Fruit fly (Drosophila melanogaster) whole organism: ENCODE results near the gene Nmd3.

Source experiments
- CG8478 ChIP-seq: fragments of >200 bp; optimal IDR thresholded peaks from 2 replicates; lab custom pipeline; 2018; ENCODE audit warnings: inconsistent platforms
- Dll ChIP-seq: fragments of >200 bp; optimal IDR thresholded peaks from 2 replicates; lab custom pipeline; 2017
- EcR ChIP-seq, 2 experiments: fragments of >200 bp; optimal IDR thresholded peaks; 2 replicates each; lab custom pipeline; 2017; ENCODE audit warnings: missing biosample characterization in 2 of 2, missing genetic modification characterization in 2 of 2, missing genetic modification reagents in 2 of 2
- pan ChIP-seq: fragments of >200 bp; optimal IDR thresholded peaks from 2 replicates; lab custom pipeline; 2017
- psq ChIP-seq: fragments of >200 bp; optimal IDR thresholded peaks from 2 replicates; lab custom pipeline; 2017
- usp ChIP-seq: fragments of >200 bp; optimal IDR thresholded peaks from 2 replicates; lab custom pipeline; 2017; ENCODE audit warnings: missing biosample characterization, missing genetic modification characterization, mixed read lengths

The Nmd3 gene

DNA sequence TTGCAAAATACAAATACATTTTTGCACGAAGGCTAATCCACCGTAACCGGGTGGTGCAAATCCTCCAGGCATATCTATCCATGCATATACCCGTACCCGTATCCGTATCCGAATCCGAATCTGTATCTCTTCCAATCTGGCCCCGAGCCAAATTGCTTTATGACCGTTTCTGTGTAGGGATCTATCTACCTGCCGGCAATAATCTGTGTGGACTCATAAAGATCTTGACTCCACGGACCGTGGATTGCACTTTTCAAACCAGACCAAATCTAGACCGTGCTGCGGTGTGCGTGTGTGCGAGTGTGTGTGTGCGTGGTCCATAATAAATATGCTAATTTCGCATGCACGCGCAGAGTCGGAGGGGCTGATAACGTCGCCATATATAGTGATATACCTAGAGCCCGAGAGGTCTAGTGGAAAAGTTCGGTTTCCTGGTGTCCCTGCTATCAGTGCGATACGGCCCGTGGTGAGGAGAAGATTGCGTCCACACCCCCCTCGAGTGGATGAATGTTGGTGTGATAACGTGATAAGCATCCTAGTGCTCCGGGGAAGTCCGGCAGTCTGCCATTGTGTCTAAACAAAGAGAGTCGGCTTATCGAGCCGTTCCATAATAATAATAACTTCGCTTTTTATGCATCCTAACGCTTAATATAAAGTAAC is 42.1 kb downstream of the Nmd3 start:
- TF ChIP-seq psq: no peak
- TF ChIP-seq pan: no peak
- no peak for TF ChIP-seq EcR (GFP tag; optimal IDR thresholded peaks at IDR 0.05; lab: Kevin White, UChicago)
- no peak for TF ChIP-seq CG8478 (lab: Kevin White, UChicago)
- no peak for TF ChIP-seq Dll
- no peak for TF ChIP-seq usp (GFP tag; lab: Kevin White, UChicago)

DNA sequence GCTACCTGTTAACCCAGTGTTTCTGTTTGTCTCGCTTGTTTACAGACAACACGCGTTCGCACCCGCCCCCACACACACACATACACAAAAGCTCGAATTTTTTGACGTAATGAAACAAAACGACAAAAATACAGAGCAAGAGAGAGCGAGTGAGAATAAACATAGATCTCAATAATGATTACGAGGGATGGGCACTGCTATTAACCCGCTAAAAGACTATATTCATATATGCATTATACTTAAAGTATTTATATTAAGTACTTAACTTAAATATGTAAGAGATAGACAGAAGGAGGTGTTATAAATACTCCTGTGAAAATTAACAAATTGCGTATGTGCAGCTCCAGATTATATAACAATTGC is 42.6 kb downstream of the Nmd3 start:
- TF ChIP-seq CG8478 (lab: Kevin White, UChicago) (no peak), psq (no peak), EcR (GFP tag; optimal IDR thresholded peaks at IDR 0.05; lab: Kevin White, UChicago) (no peak), pan (no peak), usp (GFP tag; lab: Kevin White, UChicago) (no peak), Dll (no peak)

DNA sequence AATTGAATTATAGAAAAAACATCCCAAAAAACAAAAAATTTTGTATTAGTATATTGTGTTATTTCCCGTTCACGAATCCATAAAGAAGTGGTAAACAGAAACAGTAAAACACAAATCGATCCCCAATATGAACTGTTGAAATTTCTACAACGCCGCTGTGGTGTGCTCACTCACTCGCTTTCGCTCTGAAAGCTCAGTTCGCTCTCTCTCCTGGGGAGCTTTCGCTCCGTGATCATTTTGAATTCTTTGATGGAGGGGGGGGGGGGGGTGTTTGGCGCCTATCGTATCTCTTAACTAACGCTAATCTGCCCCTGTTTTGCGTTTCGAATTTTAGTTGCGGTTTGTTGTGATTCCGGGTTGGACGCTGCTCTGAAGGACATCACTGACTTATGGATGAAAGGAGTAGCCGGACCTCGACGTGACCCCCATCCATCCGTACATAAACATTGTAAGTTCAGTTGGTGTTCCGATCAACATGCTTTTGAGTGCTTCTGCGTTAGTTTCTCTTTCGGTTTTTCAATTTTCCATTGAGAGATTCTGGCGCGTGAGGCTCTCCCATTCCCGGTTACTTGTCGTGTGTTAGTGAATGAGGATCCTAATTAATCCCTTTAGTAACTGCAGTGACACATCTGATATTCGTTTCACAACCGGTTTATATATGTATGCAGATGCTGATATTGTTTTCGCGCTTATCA is 43.2 kb downstream of the Nmd3 start, which contains the start of gene D2hgdh:
Gene D2hgdh (plus strand): TSS at position 331 of the 695 bp plus-strand sequence.
- TF ChIP-seq Dll (peak; percentile 64), usp (GFP tag; lab: Kevin White, UChicago) (no peak)

DNA sequence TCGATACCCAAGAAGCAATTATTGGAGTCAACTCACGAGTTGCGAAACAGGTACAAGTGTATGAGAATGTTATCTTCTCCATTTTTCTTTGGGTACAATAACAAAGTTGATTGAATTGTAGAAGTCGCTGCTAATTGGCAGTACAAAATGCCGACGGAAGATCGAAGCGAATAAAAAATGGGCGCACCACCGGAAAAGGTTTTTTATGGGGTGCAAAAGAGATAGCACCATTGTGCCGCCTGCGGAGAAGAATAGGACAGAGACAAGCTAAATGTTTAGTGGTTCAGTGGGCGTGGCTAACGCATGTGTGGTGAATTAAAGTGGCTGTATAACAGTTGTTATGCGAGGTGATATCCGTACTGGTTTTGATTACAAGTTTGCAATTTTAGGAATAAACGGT is 44.0 kb downstream of the Nmd3 start:
- TF ChIP-seq CG8478 (lab: Kevin White, UChicago): peak; percentile 39
- no peak for TF ChIP-seq usp (GFP tag; lab: Kevin White, UChicago)
- TF ChIP-seq Dll: no peak

DNA sequence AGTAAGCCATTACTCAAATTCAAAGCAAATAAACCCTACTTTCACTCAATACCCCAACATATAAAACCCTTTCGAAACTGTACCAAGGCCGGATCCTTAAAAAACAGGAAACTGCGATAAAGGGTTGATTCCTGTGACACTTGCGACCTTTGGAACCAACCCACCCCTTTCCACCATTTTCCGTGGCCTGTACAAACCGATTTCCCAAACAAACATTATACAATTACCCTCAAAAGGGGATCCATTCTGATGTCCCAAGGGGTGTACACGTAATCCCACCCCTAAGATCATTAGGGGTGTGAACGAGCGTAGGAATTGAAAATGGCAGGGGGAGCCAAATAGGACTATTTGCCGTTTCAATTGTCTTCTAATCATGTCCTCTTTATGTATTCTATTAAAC is 44.9 kb downstream of the Nmd3 start:
- TF ChIP-seq EcR (GFP tag; optimal IDR thresholded peaks at IDR 0.05; lab: Kevin White, UChicago) (no peak), CG8478 (lab: Kevin White, UChicago) (no peak), Dll (no peak), usp (GFP tag; lab: Kevin White, UChicago) (no peak), pan (no peak), psq (no peak)

- no peak for TF ChIP-seq psq
- peak in 1 of 2 experiments; percentile 24 for TF ChIP-seq EcR (GFP tag; optimal IDR thresholded peaks at IDR 0.05; lab: Kevin White, UChicago)
- TF ChIP-seq CG8478 (lab: Kevin White, UChicago): no peak
- no peak for TF ChIP-seq Dll
Observed at dm6 chrX:2138417-2138816, 46.1 kb downstream of the Nmd3 start.

DNA sequence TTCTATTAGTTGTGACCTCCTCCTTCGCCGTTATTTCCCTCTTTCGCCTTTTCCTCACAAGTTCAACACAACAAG is 46.3 kb downstream of the Nmd3 start, which contains the start of gene ph-p:
Gene ph-p (minus strand): TSS at position 30 of the 75 bp plus-strand sequence.
- TF ChIP-seq EcR (GFP tag; optimal IDR thresholded peaks at IDR 0.05; lab: Kevin White, UChicago) (no peak), psq (no peak), CG8478 (lab: Kevin White, UChicago) (no peak), pan (no peak), usp (GFP tag; lab: Kevin White, UChicago) (no peak), Dll (no peak)

DNA sequence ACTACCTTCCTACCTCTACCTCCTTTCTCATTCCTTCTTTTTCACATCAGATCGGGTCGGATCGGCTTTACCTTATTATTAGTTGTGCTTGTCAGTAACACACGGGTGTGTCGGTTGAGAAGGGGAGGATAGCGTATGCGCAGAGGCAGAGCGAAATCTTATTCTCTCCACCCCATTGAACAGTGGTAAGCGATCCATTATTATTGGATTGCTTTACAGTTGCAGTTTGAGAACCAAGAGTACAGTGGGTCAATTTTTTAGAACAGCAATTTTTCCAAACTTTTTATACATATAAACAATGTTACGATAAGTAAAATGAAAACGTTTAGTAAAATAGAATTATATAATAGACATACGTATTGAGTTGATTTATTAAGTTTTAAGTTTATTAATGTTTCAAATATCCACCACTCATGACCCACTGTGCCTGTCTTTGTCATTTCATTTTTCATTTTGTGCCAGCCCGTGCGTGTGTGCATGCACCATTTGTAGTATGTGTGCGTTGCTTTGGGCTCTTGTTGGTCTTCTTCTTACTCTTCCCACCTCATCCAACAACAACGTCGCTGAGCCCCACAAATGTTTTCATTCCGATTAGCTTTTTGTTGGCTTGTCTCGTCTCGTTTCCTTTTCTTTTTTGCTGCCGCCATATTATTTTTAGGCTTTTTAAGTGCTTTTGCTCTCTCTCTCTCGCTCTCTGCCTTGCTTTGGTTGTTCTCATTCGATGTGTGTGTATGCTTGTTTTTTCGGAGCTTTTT is 46.7 kb downstream of the Nmd3 start:
- no peak for TF ChIP-seq psq
- no peak for TF ChIP-seq usp (GFP tag; lab: Kevin White, UChicago)
- no peak for TF ChIP-seq CG8478 (lab: Kevin White, UChicago)
- TF ChIP-seq pan: no peak
- TF ChIP-seq Dll: no peak
- TF ChIP-seq EcR (GFP tag; optimal IDR thresholded peaks at IDR 0.05; lab: Kevin White, UChicago): peak in 1 of 2 experiments; percentile 20

dm6 chrX:2136831-2137452 is 47.5 kb downstream of the Nmd3 start:
- no peak for TF ChIP-seq psq
- peak; percentile 82 for TF ChIP-seq CG8478 (lab: Kevin White, UChicago)
- TF ChIP-seq pan: peak; percentile 98
- TF ChIP-seq usp (GFP tag; lab: Kevin White, UChicago): no peak
- peak in 1 of 2 experiments; percentile 39 for TF ChIP-seq EcR (GFP tag; optimal IDR thresholded peaks at IDR 0.05; lab: Kevin White, UChicago)

DNA sequence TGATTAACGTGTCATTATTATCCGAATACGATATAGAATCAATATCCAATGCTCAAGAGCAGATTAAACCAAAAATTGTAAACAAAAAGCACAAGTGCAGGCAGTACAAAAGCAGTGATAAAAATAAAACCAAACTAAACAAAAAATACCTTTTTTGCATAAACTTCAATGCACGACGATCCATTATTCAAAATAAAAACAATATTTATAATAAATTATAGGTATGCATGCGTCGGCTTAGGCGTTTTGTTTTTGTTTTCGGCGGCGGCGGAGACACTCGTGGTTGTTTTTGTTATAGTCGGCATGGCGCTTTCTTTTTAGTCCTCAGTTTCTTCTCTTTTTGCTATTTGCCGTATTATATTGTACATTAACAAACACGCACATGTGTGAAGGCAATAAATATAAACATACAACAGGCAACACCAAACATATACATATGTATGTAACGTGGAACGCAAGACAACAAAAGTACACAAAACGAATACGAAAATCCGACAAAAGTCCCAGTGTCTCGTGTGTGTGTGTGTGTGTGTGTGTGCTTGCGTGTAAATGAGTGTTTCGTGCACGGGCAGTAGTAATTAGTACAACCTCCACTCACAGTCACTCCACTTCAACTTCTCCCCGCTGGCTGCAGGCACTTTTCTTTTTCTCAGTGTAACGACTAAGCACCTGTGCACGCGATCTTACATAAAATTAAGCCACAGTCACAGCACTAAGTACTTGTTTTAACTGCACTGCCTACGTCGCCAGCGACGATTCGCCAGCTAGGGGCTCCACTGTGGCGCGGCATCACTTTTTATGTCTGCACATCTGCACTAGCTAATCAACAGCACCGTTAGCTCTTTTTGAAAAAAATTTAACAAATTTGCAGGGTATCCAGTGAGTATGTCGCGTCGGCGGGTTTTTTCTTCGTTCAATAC is 48.3 kb downstream of the Nmd3 start:
- TF ChIP-seq CG8478 (lab: Kevin White, UChicago) (no peak), EcR (GFP tag; optimal IDR thresholded peaks at IDR 0.05; lab: Kevin White, UChicago) (no peak), Dll (no peak), psq (no peak), pan (no peak), usp (GFP tag; lab: Kevin White, UChicago) (no peak)

DNA sequence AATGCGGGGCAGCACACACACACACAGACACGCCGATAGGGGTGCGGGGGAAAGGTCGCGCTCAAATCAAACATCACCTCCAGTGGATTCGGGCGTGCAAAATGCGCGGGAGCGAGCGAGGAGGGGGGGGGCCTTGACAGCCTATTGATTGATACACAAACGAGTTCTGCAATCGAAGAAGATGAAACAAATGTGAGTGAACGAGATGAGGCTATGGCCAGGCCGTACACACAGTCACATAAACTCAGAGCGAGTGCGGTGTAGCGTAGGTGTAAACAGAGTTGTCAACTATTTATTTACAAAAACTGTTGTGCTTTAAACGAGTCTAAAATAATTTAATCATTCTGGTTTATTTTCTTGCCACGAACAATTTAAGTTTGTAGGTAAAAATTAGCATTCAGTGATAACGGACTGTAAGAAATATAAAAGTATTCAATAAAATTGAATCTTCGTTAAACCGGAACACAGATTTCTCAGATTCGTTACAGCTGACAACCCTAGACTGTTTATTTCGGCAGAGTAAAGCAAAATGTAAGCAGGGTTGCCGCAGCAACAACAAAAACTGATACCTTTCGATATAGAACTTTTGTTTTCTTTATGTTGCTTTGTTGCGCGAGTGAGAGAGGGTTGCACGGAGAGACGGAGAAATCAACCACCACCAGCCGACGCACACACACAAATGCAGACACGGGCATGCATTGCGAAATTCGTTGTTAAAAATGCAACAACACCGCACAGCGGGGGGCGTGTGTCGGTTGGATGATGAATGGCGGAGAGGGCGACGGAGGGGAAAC is 49.3 kb downstream of the Nmd3 start:
- TF ChIP-seq pan: peak; percentile 60
- TF ChIP-seq usp (GFP tag; lab: Kevin White, UChicago): no peak
